Worm (Caenorhabditis elegans) whole organism, young adult: ENCODE results near the gene rrf-3.

Experiments
- B0336.3 ChIP-seq: fragments of 200-800 bp; sonication (Bioruptor generic); IDR thresholded peaks from 2 replicates; pipeline ENCODE4 v1.3.6; 2022; ENCODE audit warnings: missing genetic modification characterization, missing compliant biosample characterization
- F10E7.11 ChIP-seq: sonication (generic microtip); optimal IDR thresholded peaks from 2 replicates; lab custom pipeline; 2017; ENCODE audit warnings: mild to moderate bottlenecking, missing genetic modification characterization, moderate library complexity, missing compliant biosample characterization
- F23B12.7 ChIP-seq: sonication (generic microtip); optimal IDR thresholded peaks from 2 replicates; lab custom pipeline; 2017; ENCODE audit warnings: missing genetic modification characterization, mild to moderate bottlenecking, missing compliant biosample characterization, antibody characterized with exemption, moderate library complexity; ENCODE audit not compliant: insufficient read depth
- F33H1.4 ChIP-seq: fragments of 200-800 bp; sonication (Bioruptor generic); IDR thresholded peaks from 2 replicates; pipeline ENCODE4 v1.3.6; 2022; ENCODE audit warnings: missing genetic modification reagents, missing genetic modification characterization, missing compliant biosample characterization
- F37B4.10 ChIP-seq: fragments of 200-800 bp; sonication (Bioruptor generic); IDR thresholded peaks from 2 replicates; pipeline ENCODE4 v1.3.6; 2022; ENCODE audit warnings: missing genetic modification characterization, missing compliant biosample characterization
- F52B5.7 ChIP-seq: sonication (generic microtip); optimal IDR thresholded peaks from 2 replicates; lab custom pipeline; 2016; ENCODE audit warnings: mild to moderate bottlenecking, missing genetic modification characterization, missing compliant biosample characterization
- F57A8.1 ChIP-seq: fragments of 200-800 bp; sonication (Bioruptor generic); optimal IDR thresholded peaks from 2 replicates; lab custom pipeline; 2018; ENCODE audit warnings: mild to moderate bottlenecking, missing genetic modification characterization, moderate library complexity, missing compliant biosample characterization
- F57C9.4 ChIP-seq: sonication (generic microtip); optimal IDR thresholded peaks from 2 replicates; lab custom pipeline; 2017; ENCODE audit warnings: mild to moderate bottlenecking, missing genetic modification characterization, missing compliant biosample characterization
- K12H6.12 ChIP-seq: fragments of 200-800 bp; sonication (Bioruptor generic); optimal IDR thresholded peaks from 2 replicates; lab custom pipeline; 2018; ENCODE audit warnings: mild to moderate bottlenecking, missing genetic modification characterization, missing compliant biosample characterization
- T26A5.8 ChIP-seq: sonication (generic microtip); optimal IDR thresholded peaks from 2 replicates; lab custom pipeline; 2016; ENCODE audit warnings: missing genetic modification characterization, missing compliant biosample characterization
- aptf-2 ChIP-seq: fragments of 200-800 bp; sonication (Bioruptor generic); conservative IDR thresholded peaks from 2 replicates; pipeline ENCODE4 v1.3.6; 2022; ENCODE audit warnings: missing genetic modification reagents, missing genetic modification characterization, missing compliant biosample characterization
- attf-5 ChIP-seq: fragments of 200-800 bp; sonication (Bioruptor generic); optimal IDR thresholded peaks from 2 replicates; lab custom pipeline; 2018; ENCODE audit warnings: mild to moderate bottlenecking, missing genetic modification characterization, missing compliant biosample characterization
- ceh-27 ChIP-seq: fragments of 200-800 bp; sonication (Bioruptor generic); optimal IDR thresholded peaks from 2 replicates; lab custom pipeline; 2018; ENCODE audit warnings: mild to moderate bottlenecking, missing genetic modification characterization, moderate library complexity, missing compliant biosample characterization
- ceh-40 ChIP-seq: fragments of 200-800 bp; sonication (Bioruptor generic); IDR thresholded peaks from 2 replicates; pipeline ENCODE4 v1.3.6; 2022; ENCODE audit warnings: missing genetic modification characterization, missing compliant biosample characterization
- ceh-79 ChIP-seq: sonication (generic microtip); optimal IDR thresholded peaks from 2 replicates; lab custom pipeline; 2017; ENCODE audit warnings: mild to moderate bottlenecking, missing genetic modification characterization, missing compliant biosample characterization
- egl-44 ChIP-seq: fragments of 200-800 bp; sonication (Bioruptor generic); IDR thresholded peaks from 2 replicates; pipeline ENCODE4 v1.3.6; 2022; ENCODE audit warnings: missing genetic modification reagents, missing genetic modification characterization, missing compliant biosample characterization
- ets-4 ChIP-seq: fragments of 200-800 bp; sonication (Bioruptor generic); optimal IDR thresholded peaks from 2 replicates; lab custom pipeline; 2018; ENCODE audit warnings: mild to moderate bottlenecking, missing genetic modification characterization, missing compliant biosample characterization
- gei-17 ChIP-seq: fragments of 200-800 bp; sonication (Bioruptor generic); optimal IDR thresholded peaks from 2 replicates; lab custom pipeline; 2018; ENCODE audit warnings: mild to moderate bottlenecking, missing genetic modification characterization, missing compliant biosample characterization
- hlh-12 ChIP-seq: sonication (generic microtip); optimal IDR thresholded peaks from 2 replicates; lab custom pipeline; 2016; ENCODE audit warnings: missing genetic modification characterization, missing compliant biosample characterization
- hlh-26 ChIP-seq: fragments of 200-800 bp; sonication (Bioruptor generic); conservative IDR thresholded peaks from 2 replicates; pipeline ENCODE4 v1.3.6; 2022; ENCODE audit warnings: missing genetic modification reagents, missing genetic modification characterization, missing compliant biosample characterization
- hmg-1.2 ChIP-seq: fragments of 200-800 bp; sonication (Bioruptor generic); IDR thresholded peaks from 2 replicates; pipeline ENCODE4 v1.3.6; 2022; ENCODE audit warnings: missing genetic modification reagents, missing genetic modification characterization, missing compliant biosample characterization
- hmg-20 ChIP-seq: fragments of 200-800 bp; sonication (Bioruptor generic); IDR thresholded peaks from 2 replicates; pipeline ENCODE4 v1.3.6; 2022; ENCODE audit warnings: missing genetic modification reagents, missing genetic modification characterization, missing compliant biosample characterization
- hrde-1 ChIP-seq: sonication (generic microtip); optimal IDR thresholded peaks from 2 replicates; lab custom pipeline; 2016; ENCODE audit warnings: missing genetic modification characterization, mild to moderate bottlenecking, missing compliant biosample characterization, moderate library complexity, missing genotype, missing genetic modification reagents, borderline replicate concordance
- let-526 ChIP-seq: fragments of 200-800 bp; sonication (Bioruptor generic); IDR thresholded peaks from 2 replicates; pipeline ENCODE4 v1.3.6; 2022; ENCODE audit warnings: missing genetic modification reagents, missing genetic modification characterization, missing compliant biosample characterization
- lin-54 ChIP-seq: fragments of 200-800 bp; sonication (Bioruptor generic); optimal IDR thresholded peaks from 2 replicates; lab custom pipeline; 2018; ENCODE audit warnings: mild to moderate bottlenecking, missing genetic modification characterization, missing compliant biosample characterization
- lir-1 ChIP-seq: fragments of 200-800 bp; sonication (Bioruptor generic); conservative IDR thresholded peaks from 2 replicates; pipeline ENCODE4 v1.3.6; 2022; ENCODE audit warnings: missing genetic modification reagents, missing genetic modification characterization, missing compliant biosample characterization
- lsl-1 ChIP-seq: fragments of 200-800 bp; sonication (Bioruptor generic); optimal IDR thresholded peaks from 2 replicates; lab custom pipeline; 2018; ENCODE audit warnings: mild to moderate bottlenecking, missing genetic modification characterization, moderate library complexity, missing compliant biosample characterization
- madf-10 ChIP-seq: sonication (generic microtip); optimal IDR thresholded peaks from 2 replicates; lab custom pipeline; 2016; ENCODE audit warnings: mild to moderate bottlenecking, missing genetic modification characterization, missing compliant biosample characterization
- madf-3 ChIP-seq: fragments of 200-800 bp; sonication (Bioruptor generic); IDR thresholded peaks from 2 replicates; pipeline ENCODE4 v1.3.6; 2022; ENCODE audit warnings: missing genetic modification reagents, missing genetic modification characterization, missing compliant biosample characterization
- mcd-1 ChIP-seq: fragments of 200-800 bp; sonication (Bioruptor generic); IDR thresholded peaks from 2 replicates; pipeline ENCODE4 v1.3.6; 2022; ENCODE audit warnings: missing genetic modification reagents, missing genetic modification characterization, missing compliant biosample characterization
- mes-4 ChIP-seq: sonication (generic microtip); optimal IDR thresholded peaks from 2 replicates; lab custom pipeline; 2016; ENCODE audit warnings: missing genotype, missing genetic modification characterization, missing compliant biosample characterization
- mxl-1 ChIP-seq: sonication (generic microtip); optimal IDR thresholded peaks from 2 replicates; lab custom pipeline; 2016; ENCODE audit warnings: missing genetic modification characterization, missing compliant biosample characterization
- nfya-2 ChIP-seq: fragments of 200-800 bp; sonication (Bioruptor generic); IDR thresholded peaks from 2 replicates; pipeline ENCODE4 v1.3.6; 2022; ENCODE audit warnings: missing genetic modification reagents, missing genetic modification characterization, missing compliant biosample characterization
- nfyb-1 ChIP-seq: fragments of 200-800 bp; sonication (Bioruptor generic); IDR thresholded peaks from 2 replicates; pipeline ENCODE4 v1.3.6; 2022; ENCODE audit warnings: missing genetic modification reagents, missing genetic modification characterization, missing compliant biosample characterization
- nhr-80 ChIP-seq: sonication (generic microtip); optimal IDR thresholded peaks from 2 replicates; lab custom pipeline; 2016; ENCODE audit warnings: missing genetic modification characterization, missing compliant biosample characterization
- pbrm-1 ChIP-seq: fragments of 200-800 bp; sonication (Bioruptor generic); IDR thresholded peaks from 2 replicates; pipeline ENCODE4 v1.3.6; 2022; ENCODE audit warnings: missing genetic modification reagents, missing genetic modification characterization, missing compliant biosample characterization
- repo-1 ChIP-seq: sonication (generic microtip); optimal IDR thresholded peaks from 2 replicates; lab custom pipeline; 2017; ENCODE audit warnings: mild to moderate bottlenecking, missing genetic modification characterization, missing compliant biosample characterization
- rpc-1 ChIP-seq, 2 experiments: fragments of 150-350 bp in 1 of 2; sonication (generic microtip) in 1 of 2; optimal IDR thresholded peaks; 2 replicates each; lab custom pipeline; 2014 to 2018; ENCODE audit warnings: missing biosample characterization in 1 of 2, missing genetic modification characterization in 1 of 2, missing genetic modification reagents in 1 of 2, missing genotype in 1 of 2
- tbp1 ChIP-seq: fragments of 200-800 bp; sonication (Bioruptor generic); optimal IDR thresholded peaks from 2 replicates; lab custom pipeline; 2018; ENCODE audit warnings: mild to moderate bottlenecking, missing genetic modification characterization, missing compliant biosample characterization
- unc-62 ChIP-seq: fragments of 150-350 bp; optimal IDR thresholded peaks from 2 replicates; lab custom pipeline; 2014; ENCODE audit warnings: missing biosample characterization, missing genetic modification reagents, missing genetic modification characterization
- xnd-1 ChIP-seq: sonication (generic microtip); optimal IDR thresholded peaks from 2 replicates; lab custom pipeline; 2016; ENCODE audit warnings: missing genotype, missing genetic modification reagents, missing genetic modification characterization, missing compliant biosample characterization
- zfh-2 ChIP-seq: fragments of 200-800 bp; sonication (Bioruptor generic); conservative IDR thresholded peaks from 2 replicates; pipeline ENCODE4 v1.3.6; 2022; ENCODE audit warnings: missing genetic modification reagents, missing genetic modification characterization, missing compliant biosample characterization

The rrf-3 gene

DNA sequence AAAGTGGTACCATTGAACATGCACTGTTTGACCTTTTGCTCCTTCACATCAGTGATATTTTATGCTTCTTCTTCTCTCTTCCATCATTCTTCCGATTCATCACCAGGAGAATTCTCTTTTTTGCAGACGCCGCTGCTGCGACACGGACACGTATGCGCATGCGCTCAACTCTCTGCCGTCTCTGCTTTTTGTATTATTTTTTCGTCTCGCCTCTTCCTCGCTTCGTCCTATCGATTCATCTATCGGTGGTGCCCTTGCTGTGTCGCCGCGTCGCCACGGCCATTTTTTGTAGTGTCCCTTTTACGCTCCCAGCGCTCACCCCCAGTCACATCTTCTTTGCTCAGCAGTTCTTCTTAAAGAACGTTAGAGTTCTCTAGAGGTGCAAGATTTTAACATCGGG lies 36.1 kb upstream of the rrf-3 start (continued):
- TF ChIP-seq hmg-20 (GFP tag; lab: Robert Waterston, UW) (no peak), B0336.3 (no peak), aptf-2 (GFP tag; lab: Robert Waterston, UW) (no peak), ceh-27 (GFP tag; lab: Kevin White, UChicago) (peak; percentile 21), K12H6.12 (tag; lab: Kevin White, UChicago) (peak; percentile 27), pbrm-1 (GFP tag; lab: Robert Waterston, UW) (no peak), hrde-1 (tag; lab: Kevin White, UChicago) (no peak), mcd-1 (peak; percentile 23; the same call in 1 of the 2 replicates), T26A5.8 (tag; lab: Kevin White, UChicago) (no peak), hlh-26 (GFP tag; lab: Robert Waterston, UW) (no peak), mxl-1 (tag; lab: Kevin White, UChicago) (no peak), F10E7.11 (no peak)

DNA sequence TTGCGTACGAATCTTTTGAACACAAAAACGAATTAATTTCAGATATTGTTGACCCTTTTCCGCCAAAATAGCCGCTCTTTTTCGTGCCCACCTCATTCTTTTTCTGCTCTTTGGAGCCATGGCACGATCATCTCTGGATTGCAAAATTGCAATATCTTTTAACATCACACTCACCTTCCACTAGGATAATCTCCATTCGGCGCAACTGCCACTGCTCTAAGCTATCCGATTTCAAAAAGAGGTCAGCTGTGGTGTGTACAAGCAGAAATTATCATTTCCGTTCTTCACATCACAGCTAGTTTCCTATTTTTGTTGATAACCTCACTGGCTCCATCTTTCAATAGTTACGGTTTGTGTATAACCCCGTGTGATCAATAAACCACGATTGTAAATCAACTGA lies 35.6 kb upstream of the rrf-3 start:
- TF ChIP-seq F57C9.4 (tag; lab: Kevin White, UChicago) (no peak), mes-4 (tag; lab: Kevin White, UChicago) (no peak), ceh-27 (GFP tag; lab: Kevin White, UChicago) (no peak), ceh-40 (GFP tag; lab: Robert Waterston, UW) (no peak), lsl-1 (no peak)

DNA sequence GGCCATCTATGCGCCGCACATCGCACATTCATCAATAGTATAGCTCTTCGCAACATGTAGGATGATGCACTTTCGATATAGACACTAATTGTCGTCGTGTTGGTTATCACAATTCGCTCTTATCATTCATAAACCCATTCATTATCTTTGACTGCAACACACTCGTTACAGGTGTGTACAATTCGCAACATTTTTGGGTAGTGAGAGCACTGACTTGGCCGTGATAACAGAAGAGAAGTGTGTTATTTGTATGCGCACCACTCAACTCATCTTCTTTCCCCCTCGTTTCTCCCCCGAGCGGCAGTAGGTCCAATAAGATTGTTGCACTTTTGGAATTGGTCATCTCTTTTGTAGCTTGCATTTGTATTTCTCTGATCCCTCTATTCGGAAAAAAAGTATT lies 35.0 kb upstream of the rrf-3 start:
- TF ChIP-seq nhr-80 (peak; percentile 95), ets-4 (GFP tag; lab: Kevin White, UChicago) (peak; percentile 73), rpc-1 (optimal IDR thresholded peaks at IDR 0.05; lab: Kevin White, UChicago) (no peak), rpc-1 (tag; optimal IDR thresholded peaks at IDR 0.05; lab: Kevin White, UChicago) (no peak), nfya-2 (no peak), hlh-12 (tag; lab: Kevin White, UChicago) (no peak), ceh-79 (tag; lab: Kevin White, UChicago) (no peak), F57A8.1 (GFP tag; lab: Kevin White, UChicago) (no peak), let-526 (GFP tag; lab: Robert Waterston, UW) (no peak), nfyb-1 (GFP tag; lab: Robert Waterston, UW) (0 out of 2 replicates have a peak, but pooled peaks have one; percentile 14)

DNA sequence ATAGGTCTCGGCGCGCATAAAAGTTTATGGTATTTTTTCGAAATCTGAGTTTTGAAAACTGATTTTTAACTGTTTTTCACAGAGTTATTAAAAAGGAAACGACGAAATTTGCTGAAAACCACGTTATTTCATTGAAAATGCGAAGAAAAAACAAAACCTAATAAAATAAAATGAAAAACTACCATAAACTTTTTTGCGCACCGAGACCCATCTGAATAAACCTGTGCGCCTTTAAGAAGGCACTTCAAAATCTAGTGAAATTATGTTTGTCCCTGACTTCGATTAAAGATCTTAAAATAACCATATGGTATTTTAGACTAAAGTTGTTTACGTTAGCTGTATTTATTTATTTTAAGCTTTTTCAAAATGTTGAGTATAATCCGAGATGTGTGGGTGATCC lies 34.5 kb upstream of the rrf-3 start:
- TF ChIP-seq xnd-1 (tag; lab: Kevin White, UChicago) (peak; percentile 55), F33H1.4 (GFP tag; lab: Robert Waterston, UW) (peak; percentile 63), lsl-1 (peak; percentile 70), madf-3 (GFP tag; lab: Robert Waterston, UW) (no peak)

DNA sequence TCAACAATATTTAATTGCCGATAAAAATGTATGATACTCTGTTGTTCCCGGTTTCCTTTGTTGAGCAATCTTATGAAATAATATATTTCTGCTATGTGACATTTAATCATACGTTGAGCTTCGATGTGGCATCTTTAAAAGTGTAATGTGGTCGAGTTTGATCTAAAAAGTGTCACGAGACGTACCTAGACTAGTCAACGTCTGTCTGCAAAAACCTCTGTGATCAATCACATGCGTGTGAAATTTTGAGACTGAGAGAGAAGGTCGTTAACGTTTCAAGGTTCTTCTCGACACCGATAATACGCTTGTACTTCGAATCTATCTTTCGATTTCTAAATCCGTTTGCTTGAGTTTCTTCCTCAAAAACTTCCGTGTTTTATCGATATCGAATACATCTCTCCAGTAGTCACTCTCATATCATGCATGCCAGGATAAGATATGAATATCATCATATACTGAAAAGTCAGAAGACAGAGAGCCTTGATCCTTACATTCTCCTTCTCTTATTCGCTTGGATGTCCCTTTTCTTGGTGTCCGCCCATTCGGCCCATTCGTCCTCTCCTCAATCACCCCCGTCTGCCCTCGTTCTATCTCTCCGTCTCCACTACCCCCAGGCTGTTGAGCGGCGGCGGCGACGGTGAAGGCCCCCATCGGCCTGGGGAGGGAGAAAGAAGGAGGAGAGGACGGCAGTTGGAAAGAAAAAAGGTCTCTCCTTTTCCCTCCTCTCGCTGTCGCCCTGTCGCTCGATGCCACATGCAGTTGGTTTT lies 33.8 kb upstream of the rrf-3 start:
- TF ChIP-seq lir-1 (GFP tag; lab: Robert Waterston, UW) (peak; percentile 11; the same call in 1 of the 2 replicates), F23B12.7 (tag; lab: Kevin White, UChicago) (no peak), ceh-40 (GFP tag; lab: Robert Waterston, UW) (peak; percentile 55; the same call in 1 of the 2 replicates), F52B5.7 (tag; lab: Kevin White, UChicago) (peak; percentile 72), repo-1 (tag; lab: Kevin White, UChicago) (peak; percentile 28), F57C9.4 (tag; lab: Kevin White, UChicago) (no peak), unc-62 (GFP tag; lab: Kevin White, UChicago) (peak; percentile 52), gei-17 (no peak), attf-5 (GFP tag; lab: Kevin White, UChicago) (peak; percentile 36), hmg-1.2 (GFP tag; lab: Robert Waterston, UW) (0 out of 2 replicates have a peak, but pooled peaks have one; percentile 10), madf-10 (tag; lab: Kevin White, UChicago) (peak; percentile 6), zfh-2 (GFP tag; lab: Robert Waterston, UW) (peak; percentile 99), egl-44 (GFP tag; lab: Robert Waterston, UW) (0 out of 2 replicates have a peak, but pooled peaks have one; percentile 10), F37B4.10 (GFP tag; lab: Robert Waterston, UW) (0 out of 2 replicates have a peak, but pooled peaks have one; percentile 28), lin-54 (GFP tag; lab: Kevin White, UChicago) (peak; percentile 6), tbp1 (GFP tag; lab: Kevin White, UChicago) (peak; percentile 11)
